Fruit fly (Drosophila melanogaster): ENCODE measurements around the gene Bub3.

Gene Bub3

DNA sequence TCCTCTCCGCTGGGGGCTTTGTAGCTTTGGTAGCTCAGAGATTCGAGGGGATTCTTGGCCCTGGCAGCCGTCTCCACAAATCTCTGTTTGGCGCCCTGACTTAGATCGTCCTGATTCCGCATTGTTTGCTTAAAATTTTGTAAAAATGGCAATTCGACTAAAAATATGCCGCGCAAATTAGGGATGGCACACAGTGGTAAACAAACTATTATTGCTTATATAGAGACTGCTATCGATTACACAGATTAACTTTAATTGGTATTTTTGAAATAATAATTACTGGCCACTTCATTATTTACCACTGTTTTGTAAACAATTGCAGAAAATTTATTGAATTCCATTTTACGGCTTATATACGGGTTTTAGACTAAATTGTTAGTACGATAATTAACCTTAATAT, 49.5 kb upstream of the Bub3 start, which contains the start of the genes Naa40 and CG18731 (continued):
- TF ChIP-seq CG12236 (GFP tag; optimal IDR thresholded peaks at IDR 0.05) (no peak), CG6683 (GFP tag; optimal IDR thresholded peaks at IDR 0.05) (no peak), Lhr (GFP tag; optimal IDR thresholded peaks at IDR 0.05) (peak; percentile 44), CG33213 (GFP tag; optimal IDR thresholded peaks at IDR 0.05) (no peak), Nf-YA (GFP tag; IDR thresholded peaks at IDR 0.05) (no peak), Doc2 (GFP tag; IDR thresholded peaks at IDR 0.05) (no peak), Deaf1 (tag; optimal IDR thresholded peaks at IDR 0.05) (no peak), CG3407 (GFP tag; optimal IDR thresholded peaks at IDR 0.05) (no peak), sob (GFP tag; IDR thresholded peaks at IDR 0.05) (no peak), trem (tag; optimal IDR thresholded peaks at IDR 0.05) (peak; percentile 23), wdn (GFP tag; IDR thresholded peaks at IDR 0.05) (no peak), kni (GFP tag; optimal IDR thresholded peaks at IDR 0.05) (no peak), CG7372 (GFP tag; IDR thresholded peaks at IDR 0.05) (no peak), CG42726 (GFP tag; IDR thresholded peaks at IDR 0.05; ENCODE audit: partially characterized antibody) (no peak), gcm (GFP tag; optimal IDR thresholded peaks at IDR 0.05) (no peak), CG30020 (tag; optimal IDR thresholded peaks at IDR 0.05) (no peak)

DNA sequence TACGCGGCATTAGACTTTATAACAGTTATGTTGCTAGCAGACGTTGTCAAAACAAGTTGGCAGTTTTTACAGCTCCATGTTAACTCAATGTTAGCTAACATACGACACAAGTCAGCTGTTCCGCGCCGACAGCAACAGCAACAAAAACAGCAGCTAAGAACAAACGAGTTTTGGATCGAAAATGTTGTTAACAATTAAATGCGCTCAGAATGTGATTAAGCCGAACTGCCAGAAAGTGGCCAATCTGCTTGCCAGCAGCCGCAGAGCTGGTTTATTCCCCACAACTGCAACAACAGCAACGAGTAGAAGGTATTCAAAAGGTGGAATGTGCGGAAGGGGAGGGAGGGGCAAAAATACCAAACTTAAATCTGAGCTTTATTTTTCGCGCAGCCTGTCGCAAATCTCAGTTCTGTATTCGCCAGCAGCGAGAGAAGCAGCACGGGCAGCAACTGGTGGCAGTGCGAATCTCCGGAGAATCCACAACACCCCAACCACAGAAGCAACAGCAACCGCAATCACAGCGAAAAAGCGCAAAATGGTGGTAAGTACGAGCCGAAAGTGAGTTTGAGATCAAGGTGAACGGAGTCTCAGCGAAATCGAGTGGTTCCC, 47.9 kb upstream of the Bub3 start, which contains the start of gene Pcd:
Gene Pcd (plus strand): TSS at position 116 of the 609 bp plus-strand sequence.
- TF ChIP-seq NK7.1 (GFP tag; optimal IDR thresholded peaks at IDR 0.05), result no peak
- TF ChIP-seq wor (GFP tag; IDR thresholded peaks at IDR 0.05), result no peak
- TF ChIP-seq sob (GFP tag; IDR thresholded peaks at IDR 0.05), result no peak
- no peak for TF ChIP-seq maf-S (GFP tag; optimal IDR thresholded peaks at IDR 0.05)
- TF ChIP-seq CG11695 (GFP tag; IDR thresholded peaks at IDR 0.05), result no peak
- no peak for TF ChIP-seq CG4424 (GFP tag; optimal IDR thresholded peaks at IDR 0.05)
- TF ChIP-seq CG9932 (GFP tag; IDR thresholded peaks at IDR 0.05), result no peak
- no peak for TF ChIP-seq CG14014 (GFP tag; IDR thresholded peaks at IDR 0.05)
- TF ChIP-seq Hmx (GFP tag; optimal IDR thresholded peaks at IDR 0.05), result no peak
- no peak for TF ChIP-seq ERR (GFP tag; optimal IDR thresholded peaks at IDR 0.05)
- TF ChIP-seq emc (GFP tag; optimal IDR thresholded peaks at IDR 0.05), result no peak
- no peak for TF ChIP-seq CG12659 (GFP tag; optimal IDR thresholded peaks at IDR 0.05)
- TF ChIP-seq ham (GFP tag; IDR thresholded peaks at IDR 0.05), result no peak
- peak; percentile 35 for TF ChIP-seq CG13894 (tag; optimal IDR thresholded peaks at IDR 0.05)
- peak; percentile 43 for TF ChIP-seq CG10543 (GFP tag; optimal IDR thresholded peaks at IDR 0.05)
- TF ChIP-seq NC2α (GFP tag; optimal IDR thresholded peaks at IDR 0.05), result no peak
- TF ChIP-seq cas (GFP tag; IDR thresholded peaks at IDR 0.05), result no peak
- peak; percentile 97 for TF ChIP-seq CG12155 (GFP tag; optimal IDR thresholded peaks at IDR 0.05)
- TF ChIP-seq Six4 (GFP tag; optimal IDR thresholded peaks at IDR 0.05), result no peak
- no peak for TF ChIP-seq psq (GFP tag; optimal IDR thresholded peaks at IDR 0.05)
- TF ChIP-seq sug (tag; optimal IDR thresholded peaks at IDR 0.05), result peak; percentile 3
- TF ChIP-seq CoRest (tag; optimal IDR thresholded peaks at IDR 0.05), result no peak
- no peak for TF ChIP-seq CG11093 (GFP tag; IDR thresholded peaks at IDR 0.05)
- 0 out of 3 replicates have a peak, but pooled peaks have one; percentile 9 for TF ChIP-seq zfh1 (GFP tag; IDR thresholded peaks at IDR 0.05)
- TF ChIP-seq Doc3 (GFP tag; IDR thresholded peaks at IDR 0.05; ENCODE audit: partially characterized antibody), result no peak
- TF ChIP-seq CG9797 (GFP tag; optimal IDR thresholded peaks at IDR 0.05), result no peak
- no peak for TF ChIP-seq Hmr (GFP tag; optimal IDR thresholded peaks at IDR 0.05)
- TF ChIP-seq seq (GFP tag; IDR thresholded peaks at IDR 0.05), result no peak
- TF ChIP-seq CG9727 (GFP tag; optimal IDR thresholded peaks at IDR 0.05), result no peak
- peak; percentile 38 for TF ChIP-seq gfzf (GFP tag; optimal IDR thresholded peaks at IDR 0.05)
- TF ChIP-seq ssp (GFP tag; IDR thresholded peaks at IDR 0.05), result no peak
- TF ChIP-seq CG6854 (GFP tag; optimal IDR thresholded peaks at IDR 0.05), result no peak
- no peak for TF ChIP-seq CG8290 (GFP tag; optimal IDR thresholded peaks at IDR 0.05)
- no peak for TF ChIP-seq CG8290 (tag; optimal IDR thresholded peaks at IDR 0.05)
- TF ChIP-seq CG10147 (GFP tag; optimal IDR thresholded peaks at IDR 0.05), result no peak
- no peak for TF ChIP-seq Ada2b (GFP tag; IDR thresholded peaks at IDR 0.05)
- TF ChIP-seq E2f2 (GFP tag; IDR thresholded peaks at IDR 0.05), result peak; percentile 91
